Worm (Caenorhabditis elegans) whole organism, L1 larva: Measurements from ENCODE around the gene iscu-1.

ENCODE experiments used
- C04F5.9 ChIP-seq: sonication (generic microtip); optimal IDR thresholded peaks from 2 replicates; lab custom pipeline; 2016; ENCODE audit warnings: missing genetic modification characterization, missing compliant biosample characterization
- C16A3.4 ChIP-seq: fragments of 150-350 bp; optimal IDR thresholded peaks from 2 replicates; lab custom pipeline; 2014; ENCODE audit warnings: missing biosample characterization, missing genetic modification characterization
- F16B12.6 ChIP-seq: fragments of 150-350 bp; optimal IDR thresholded peaks from 2 replicates; lab custom pipeline; 2014; ENCODE audit warnings: missing biosample characterization, missing genetic modification characterization
- alr-1 ChIP-seq: fragments of 200-800 bp; sonication (Bioruptor generic); optimal IDR thresholded peaks from 2 replicates; lab custom pipeline; 2018; ENCODE audit warnings: borderline replicate concordance, mild to moderate bottlenecking, missing genetic modification characterization, missing compliant biosample characterization
- aly-2 ChIP-seq: fragments of 150-350 bp; optimal IDR thresholded peaks from 2 replicates; lab custom pipeline; 2014; ENCODE audit warnings: missing biosample characterization, missing genetic modification characterization
- blmp-1 ChIP-seq: fragments of 150-350 bp; optimal IDR thresholded peaks from 2 replicates; lab custom pipeline; 2014; ENCODE audit warnings: missing biosample characterization, missing genetic modification characterization
- ceh-8 ChIP-seq: fragments of 200-800 bp; sonication (Bioruptor generic); optimal IDR thresholded peaks from 2 replicates; lab custom pipeline; 2018; ENCODE audit warnings: mild to moderate bottlenecking, missing genetic modification characterization, moderate library complexity, missing compliant biosample characterization
- ceh-88 ChIP-seq: fragments of 200-800 bp; sonication (Bioruptor generic); IDR thresholded peaks from 2 replicates; pipeline ENCODE4 v1.3.6; 2022; ENCODE audit warnings: missing genetic modification characterization, missing compliant biosample characterization
- ceh-90 ChIP-seq: sonication (generic microtip); optimal IDR thresholded peaks from 2 replicates; lab custom pipeline; 2016; ENCODE audit warnings: missing genetic modification characterization, missing compliant biosample characterization
- dpl-1 ChIP-seq, 3 experiments: fragments of 150-350 bp in 2 of 3; sonication (generic microtip) in 1 of 3; optimal IDR thresholded peaks; 2 replicates each; lab custom pipeline; 2014 to 2017; ENCODE audit warnings: missing biosample characterization in 3 of 3, missing genetic modification characterization in 3 of 3, missing genetic modification reagents in 3 of 3
- egl-27 ChIP-seq, 2 experiments: fragments of 150-350 bp in 1 of 2; sonication (generic microtip); optimal IDR thresholded peaks; 3 replicates each; lab custom pipeline; 2017 to 2018; ENCODE audit warnings: missing biosample characterization in 2 of 2, missing genetic modification characterization in 2 of 2, missing genetic modification reagents in 2 of 2
- elt-3 ChIP-seq, 6 experiments: fragments of 150-350 bp in 1 of 6; sonication (generic microtip); optimal IDR thresholded peaks; 2 replicates each; lab custom pipeline; 2017 to 2018; ENCODE audit warnings: missing biosample characterization in 6 of 6, missing genetic modification characterization in 6 of 6, inconsistent platforms in 1 of 6
- ets-5 ChIP-seq: fragments of 200-800 bp; sonication (Bioruptor generic); IDR thresholded peaks from 2 replicates; pipeline ENCODE4 v1.3.6; 2022; ENCODE audit warnings: missing genetic modification characterization, missing compliant biosample characterization
- hlh-17 ChIP-seq: fragments of 200-800 bp; sonication (Bioruptor generic); optimal IDR thresholded peaks from 2 replicates; lab custom pipeline; 2018; ENCODE audit warnings: missing genetic modification characterization, mild to moderate bottlenecking, missing compliant biosample characterization, moderate library complexity, borderline replicate concordance
- irx-1 ChIP-seq: sonication (generic microtip); optimal IDR thresholded peaks from 2 replicates; lab custom pipeline; 2016; ENCODE audit warnings: missing genetic modification characterization, missing compliant biosample characterization
- jun-1 ChIP-seq: fragments of 150-350 bp; optimal IDR thresholded peaks from 2 replicates; lab custom pipeline; 2014; ENCODE audit warnings: missing biosample characterization, missing genetic modification reagents, missing genetic modification characterization
- lin-15B ChIP-seq: fragments of 150-350 bp; sonication (generic microtip); optimal IDR thresholded peaks from 3 replicates; lab custom pipeline; 2014; ENCODE audit warnings: missing biosample characterization, missing genetic modification characterization
- lin-35 ChIP-seq, 2 experiments: fragments of 150-350 bp; optimal IDR thresholded peaks; 2 replicates each; lab custom pipeline; 2014; ENCODE audit warnings: missing biosample characterization in 2 of 2, missing genetic modification characterization in 2 of 2, missing genetic modification reagents in 2 of 2
- lir-3 ChIP-seq: sonication (generic microtip); optimal IDR thresholded peaks from 2 replicates; lab custom pipeline; 2016; ENCODE audit warnings: mild to moderate bottlenecking, missing genetic modification characterization, moderate library complexity, missing compliant biosample characterization; ENCODE audit not compliant: poor library complexity
- lsy-2 ChIP-seq, 2 experiments: fragments of 150-350 bp; optimal IDR thresholded peaks; 2 replicates each; lab custom pipeline; 2014; ENCODE audit warnings: missing biosample characterization in 2 of 2, missing genetic modification characterization in 2 of 2
- mdl-1 ChIP-seq, 2 experiments: fragments of 150-350 bp; optimal IDR thresholded peaks; 2 replicates each; lab custom pipeline; 2014 to 2017; ENCODE audit warnings: missing biosample characterization in 2 of 2, missing genetic modification characterization in 2 of 2, inconsistent platforms in 1 of 2
- nhr-12 ChIP-seq: sonication (generic microtip); optimal IDR thresholded peaks from 2 replicates; lab custom pipeline; 2017; ENCODE audit warnings: missing biosample characterization, missing genetic modification characterization
- nhr-20 ChIP-seq: sonication (generic microtip); optimal IDR thresholded peaks from 2 replicates; lab custom pipeline; 2016; ENCODE audit warnings: mild to moderate bottlenecking, missing genetic modification characterization, missing compliant biosample characterization
- nhr-28 ChIP-seq: fragments of 150-350 bp; optimal IDR thresholded peaks from 2 replicates; lab custom pipeline; 2014; ENCODE audit warnings: missing biosample characterization, missing genetic modification characterization
- nhr-77 ChIP-seq: fragments of 150-350 bp; optimal IDR thresholded peaks from 2 replicates; lab custom pipeline; 2014; ENCODE audit warnings: missing biosample characterization, missing genetic modification characterization
- nhr-85 ChIP-seq: sonication (generic microtip); peaks from one replicate; lab custom pipeline; 2016; ENCODE audit warnings: missing genetic modification characterization, inconsistent platforms, missing compliant biosample characterization
- nhr-90 ChIP-seq: sonication (generic microtip); optimal IDR thresholded peaks from 2 replicates; lab custom pipeline; 2016; ENCODE audit warnings: mild to moderate bottlenecking, missing genetic modification characterization, missing compliant biosample characterization; ENCODE audit not compliant: poor library complexity
- pqm-1 ChIP-seq: sonication (generic microtip); optimal IDR thresholded peaks from 3 replicates; lab custom pipeline; 2017; ENCODE audit warnings: missing biosample characterization, missing genetic modification characterization
- rnt-1 ChIP-seq: sonication (generic microtip); optimal IDR thresholded peaks from 2 replicates; lab custom pipeline; 2016; ENCODE audit warnings: mild to moderate bottlenecking, missing genetic modification characterization, moderate library complexity, missing compliant biosample characterization
- snpc-4 ChIP-seq: fragments of 150-350 bp; optimal IDR thresholded peaks from 2 replicates; lab custom pipeline; 2014; ENCODE audit warnings: missing biosample characterization, missing genetic modification characterization
- snu-23 ChIP-seq: sonication (generic microtip); optimal IDR thresholded peaks from 2 replicates; lab custom pipeline; 2016; ENCODE audit warnings: missing genetic modification characterization, missing compliant biosample characterization
- sptf-1 ChIP-seq: fragments of 150-350 bp; optimal IDR thresholded peaks from 2 replicates; lab custom pipeline; 2014; ENCODE audit warnings: missing biosample characterization, missing genetic modification characterization
- swsn-7 ChIP-seq: sonication (generic microtip); optimal IDR thresholded peaks from 2 replicates; lab custom pipeline; 2016; ENCODE audit warnings: missing genetic modification characterization, missing compliant biosample characterization
- unc-130 ChIP-seq: fragments of 150-350 bp; optimal IDR thresholded peaks from 2 replicates; lab custom pipeline; 2017; ENCODE audit warnings: missing biosample characterization, missing genetic modification characterization, inconsistent platforms
- unc-30 ChIP-seq: sonication (generic microtip); optimal IDR thresholded peaks from 2 replicates; lab custom pipeline; 2017; ENCODE audit warnings: missing biosample characterization, missing genetic modification characterization
- unc-62 ChIP-seq: fragments of 150-350 bp; optimal IDR thresholded peaks from 2 replicates; lab custom pipeline; 2014; ENCODE audit warnings: missing biosample characterization, missing genetic modification reagents, missing genetic modification characterization
- unc-86 ChIP-seq: sonication (generic microtip); optimal IDR thresholded peaks from 2 replicates; lab custom pipeline; 2016; ENCODE audit warnings: missing genetic modification characterization, missing compliant biosample characterization
- unc-98 ChIP-seq: fragments of 200-800 bp; sonication (Bioruptor generic); IDR thresholded peaks from 2 replicates; pipeline ENCODE4 v1.3.6; 2022; ENCODE audit warnings: missing genetic modification characterization, missing compliant biosample characterization
- vab-15 ChIP-seq: sonication (generic microtip); optimal IDR thresholded peaks from 2 replicates; lab custom pipeline; 2017; ENCODE audit warnings: missing genotype, mild to moderate bottlenecking, missing genetic modification characterization, missing compliant biosample characterization
- xbp-1 ChIP-seq: sonication (generic microtip); optimal IDR thresholded peaks from 2 replicates; lab custom pipeline; 2016; ENCODE audit warnings: missing genetic modification characterization, missing compliant biosample characterization
- zip-4 ChIP-seq: fragments of 200-800 bp; sonication (Bioruptor generic); optimal IDR thresholded peaks from 2 replicates; lab custom pipeline; 2018; ENCODE audit warnings: mild to moderate bottlenecking, missing genetic modification characterization, moderate library complexity, missing compliant biosample characterization
- ztf-4 ChIP-seq: fragments of 150-350 bp; optimal IDR thresholded peaks from 2 replicates; lab custom pipeline; 2014; ENCODE audit warnings: missing biosample characterization, missing genetic modification characterization

iscu-1 gene

ce11 chrIV:13783237-13784012 lies at the start of gene iscu-1 (continued):
- no peak for TF ChIP-seq nhr-85 (tag; lab: Kevin White, UChicago)
- TF ChIP-seq nhr-90 (tag; lab: Kevin White, UChicago), result peak; percentile 22
- peak; percentile 72 for TF ChIP-seq ceh-90 (tag; lab: Kevin White, UChicago)
- TF ChIP-seq ceh-8 (GFP tag; lab: Kevin White, UChicago), result no peak
- peak; percentile 1 for TF ChIP-seq unc-130 (tag; lab: Kevin White, UChicago)
- TF ChIP-seq snpc-4 (tag; lab: Kevin White, UChicago), result no peak
- no peak for TF ChIP-seq egl-27 (tag; optimal IDR thresholded peaks at IDR 0.05; lab: Kevin White, UChicago)
- TF ChIP-seq snu-23 (GFP tag; lab: Kevin White, UChicago), result peak; percentile 59
- peak; percentile 76 for TF ChIP-seq rnt-1 (tag; lab: Kevin White, UChicago)
- TF ChIP-seq ztf-4 (tag; lab: Kevin White, UChicago), result no peak
- no peak for TF ChIP-seq jun-1 (tag; lab: Kevin White, UChicago)
- no peak for TF ChIP-seq C04F5.9 (tag; lab: Kevin White, UChicago)
- TF ChIP-seq swsn-7 (tag; lab: Kevin White, UChicago), result no peak
- TF ChIP-seq C16A3.4, result no peak
- TF ChIP-seq nhr-28 (tag; lab: Kevin White, UChicago), result no peak
- TF ChIP-seq dpl-1 (GFP tag; optimal IDR thresholded peaks at IDR 0.05; lab: Kevin White, UChicago), result peak; percentile 21 to 59 (median 49)
- TF ChIP-seq pqm-1 (tag; lab: Kevin White, UChicago), result no peak
- TF ChIP-seq nhr-77 (tag; lab: Kevin White, UChicago), result no peak
- TF ChIP-seq zip-4 (GFP tag; lab: Kevin White, UChicago), result no peak
- TF ChIP-seq aly-2, result no peak
- TF ChIP-seq blmp-1 (tag; lab: Kevin White, UChicago), result no peak
- TF ChIP-seq unc-86 (tag; lab: Kevin White, UChicago), result no peak
- TF ChIP-seq elt-3 (tag; optimal IDR thresholded peaks at IDR 0.05; lab: Kevin White, UChicago), result peak in 1 of 6 experiments; percentile 13
- peak; percentile 16 for TF ChIP-seq xbp-1 (tag; lab: Kevin White, UChicago)
- TF ChIP-seq unc-30 (tag; lab: Kevin White, UChicago), result no peak
- no peak for TF ChIP-seq ceh-88 (GFP tag; lab: Robert Waterston, UW)
- TF ChIP-seq lin-15B (tag; lab: Kevin White, UChicago), result peak; percentile 36
- peak; percentile 33 for TF ChIP-seq F16B12.6 (tag; lab: Kevin White, UChicago)
- TF ChIP-seq sptf-1 (tag; lab: Kevin White, UChicago), result no peak
- no peak for TF ChIP-seq vab-15 (tag; lab: Kevin White, UChicago)
- TF ChIP-seq lin-35 (GFP tag; optimal IDR thresholded peaks at IDR 0.05; lab: Kevin White, UChicago), result peak; percentile 40 to 59
- TF ChIP-seq lir-3, result peak; percentile 77
- no peak for TF ChIP-seq nhr-12 (tag; lab: Kevin White, UChicago)

ce11 chrIV:13742244-13742643 lies 41.5 kb upstream of the iscu-1 start, which contains the start of gene C47A4.3:
C47A4.3 (minus strand) TSS chrIV:13742344.
- TF ChIP-seq unc-86 (tag; lab: Kevin White, UChicago) (no peak), egl-27 (tag; optimal IDR thresholded peaks at IDR 0.05; lab: Kevin White, UChicago) (no peak), ets-5 (GFP tag; lab: Robert Waterston, UW) (no peak), sptf-1 (tag; lab: Kevin White, UChicago) (no peak), nhr-20 (tag; lab: Kevin White, UChicago) (no peak), unc-62 (GFP tag; lab: Kevin White, UChicago) (no peak), nhr-12 (tag; lab: Kevin White, UChicago) (no peak), unc-98 (GFP tag; lab: Robert Waterston, UW) (no peak)

ce11 chrIV:13745409-13745808 lies 38.4 kb upstream of the iscu-1 start, which contains the start of gene C47A4.5:
C47A4.5 (plus strand) TSS chrIV:13745709.
- TF ChIP-seq lin-15B (tag; lab: Kevin White, UChicago) (no peak), irx-1 (tag; lab: Kevin White, UChicago) (no peak), unc-62 (GFP tag; lab: Kevin White, UChicago) (no peak), alr-1 (no peak), dpl-1 (GFP tag; optimal IDR thresholded peaks at IDR 0.05; lab: Kevin White, UChicago) (no peak), nhr-28 (tag; lab: Kevin White, UChicago) (no peak), ets-5 (GFP tag; lab: Robert Waterston, UW) (no peak), lsy-2 (tag; optimal IDR thresholded peaks at IDR 0.05; lab: Kevin White, UChicago) (no peak), hlh-17 (no peak), mdl-1 (tag; optimal IDR thresholded peaks at IDR 0.05; lab: Kevin White, UChicago) (no peak), C16A3.4 (no peak), sptf-1 (tag; lab: Kevin White, UChicago) (no peak), snu-23 (GFP tag; lab: Kevin White, UChicago) (no peak), ceh-88 (GFP tag; lab: Robert Waterston, UW) (no peak), aly-2 (no peak)
